Worm (Caenorhabditis elegans) whole organism, late embryonic: Measurements from ENCODE around the gene pgl-2.

Source experiments
- C08G9.2 ChIP-seq: sonication (generic microtip); optimal IDR thresholded peaks from 2 replicates; lab custom pipeline; 2016; ENCODE audit warnings: mild to moderate bottlenecking, missing genetic modification characterization, moderate library complexity, missing compliant biosample characterization
- C38D4.7 ChIP-seq: fragments of 200-800 bp; sonication (Bioruptor generic); optimal IDR thresholded peaks from 2 replicates; lab custom pipeline; 2018; ENCODE audit warnings: mild to moderate bottlenecking, missing genetic modification characterization, moderate library complexity, missing compliant biosample characterization
- F13H6.1 ChIP-seq: sonication (generic microtip); optimal IDR thresholded peaks from 2 replicates; lab custom pipeline; 2016; ENCODE audit warnings: missing genetic modification characterization, missing compliant biosample characterization
- K02D7.2 ChIP-seq: sonication (generic microtip); optimal IDR thresholded peaks from 2 replicates; lab custom pipeline; 2017; ENCODE audit warnings: mild to moderate bottlenecking, missing genetic modification characterization, missing compliant biosample characterization
- Y22D7AL.16 ChIP-seq: sonication (generic microtip); optimal IDR thresholded peaks from 2 replicates; lab custom pipeline; 2016; ENCODE audit warnings: missing genetic modification characterization, missing compliant biosample characterization
- ceh-14 ChIP-seq: sonication (generic microtip); optimal IDR thresholded peaks from 2 replicates; lab custom pipeline; 2016; ENCODE audit warnings: missing genotype, missing genetic modification characterization, missing compliant biosample characterization
- ceh-18 ChIP-seq: sonication (generic microtip); optimal IDR thresholded peaks from 2 replicates; lab custom pipeline; 2016; ENCODE audit warnings: missing genetic modification characterization, missing compliant biosample characterization
- ceh-19 ChIP-seq: fragments of 200-800 bp; sonication (Bioruptor generic); optimal IDR thresholded peaks from 2 replicates; lab custom pipeline; 2018; ENCODE audit warnings: mild to moderate bottlenecking, missing genetic modification characterization, missing compliant biosample characterization
- ceh-2 ChIP-seq: sonication (generic microtip); optimal IDR thresholded peaks from 2 replicates; lab custom pipeline; 2016; ENCODE audit warnings: missing genotype, missing genetic modification characterization, missing compliant biosample characterization
- ceh-22 ChIP-seq: sonication (generic microtip); optimal IDR thresholded peaks from 2 replicates; lab custom pipeline; 2017; ENCODE audit warnings: missing biosample characterization, missing genetic modification characterization
- ceh-24 ChIP-seq: sonication (generic microtip); optimal IDR thresholded peaks from 2 replicates; lab custom pipeline; 2016; ENCODE audit warnings: mild to moderate bottlenecking, missing genetic modification characterization, missing compliant biosample characterization
- ceh-30 ChIP-seq: fragments of 150-350 bp; optimal IDR thresholded peaks from 2 replicates; lab custom pipeline; 2014; ENCODE audit warnings: missing biosample characterization, missing genetic modification characterization
- ceh-31 ChIP-seq: sonication (generic microtip); optimal IDR thresholded peaks from 2 replicates; lab custom pipeline; 2016; ENCODE audit warnings: missing genetic modification characterization, missing compliant biosample characterization
- ceh-34 ChIP-seq: sonication (generic microtip); optimal IDR thresholded peaks from 2 replicates; lab custom pipeline; 2016; ENCODE audit warnings: mild to moderate bottlenecking, missing genetic modification characterization, missing compliant biosample characterization
- ceh-45 ChIP-seq: fragments of 200-800 bp; sonication (Bioruptor generic); IDR thresholded peaks from 2 replicates; pipeline ENCODE4 v1.3.6; 2022; ENCODE audit warnings: missing genetic modification reagents, missing genetic modification characterization, missing compliant biosample characterization
- ceh-48 ChIP-seq: sonication (generic microtip); optimal IDR thresholded peaks from 2 replicates; lab custom pipeline; 2016; ENCODE audit warnings: missing genetic modification characterization, inconsistent platforms, missing compliant biosample characterization
- ceh-9 ChIP-seq: sonication (generic microtip); optimal IDR thresholded peaks from 2 replicates; lab custom pipeline; 2016; ENCODE audit warnings: mild to moderate bottlenecking, missing genetic modification characterization, inconsistent platforms, missing compliant biosample characterization
- che-1 ChIP-seq: sonication (generic microtip); optimal IDR thresholded peaks from 2 replicates; lab custom pipeline; 2016; ENCODE audit warnings: mild to moderate bottlenecking, missing genetic modification characterization, missing compliant biosample characterization
- dmd-4 ChIP-seq: sonication (generic microtip); optimal IDR thresholded peaks from 2 replicates; lab custom pipeline; 2016; ENCODE audit warnings: borderline replicate concordance, missing genetic modification characterization, missing compliant biosample characterization
- elt-2 ChIP-seq: sonication (generic microtip); optimal IDR thresholded peaks from 2 replicates; lab custom pipeline; 2016; ENCODE audit warnings: missing genetic modification reagents, missing genetic modification characterization, missing compliant biosample characterization
- ets-4 ChIP-seq: sonication (generic microtip); optimal IDR thresholded peaks from 2 replicates; lab custom pipeline; 2016; ENCODE audit warnings: missing genetic modification characterization, missing compliant biosample characterization
- hlh-30 ChIP-seq: sonication (generic microtip); optimal IDR thresholded peaks from 2 replicates; lab custom pipeline; 2017; ENCODE audit warnings: antibody characterized with exemption, missing genetic modification characterization, missing compliant biosample characterization; ENCODE audit not compliant: insufficient read depth
- hlh-6 ChIP-seq: sonication (generic microtip); optimal IDR thresholded peaks from 2 replicates; lab custom pipeline; 2016; ENCODE audit warnings: missing genotype, missing genetic modification characterization, missing compliant biosample characterization
- hlh-8 ChIP-seq: sonication (generic microtip); optimal IDR thresholded peaks from 2 replicates; lab custom pipeline; 2016; ENCODE audit warnings: missing genotype, missing genetic modification characterization, missing compliant biosample characterization
- lim-6 ChIP-seq: sonication (generic microtip); optimal IDR thresholded peaks from 2 replicates; lab custom pipeline; 2016; ENCODE audit warnings: missing genetic modification characterization, missing compliant biosample characterization
- lin-11 ChIP-seq: fragments of 200-800 bp; sonication (Bioruptor generic); optimal IDR thresholded peaks from 2 replicates; lab custom pipeline; 2018; ENCODE audit warnings: mild to moderate bottlenecking, missing genetic modification characterization, missing compliant biosample characterization
- madf-2 ChIP-seq: sonication (generic microtip); optimal IDR thresholded peaks from 2 replicates; lab custom pipeline; 2017; ENCODE audit warnings: missing genetic modification characterization, missing compliant biosample characterization
- nfya-1 ChIP-seq: sonication (generic microtip); optimal IDR thresholded peaks from 2 replicates; lab custom pipeline; 2017; ENCODE audit warnings: missing genetic modification characterization, mild to moderate bottlenecking, missing compliant biosample characterization, antibody characterized with exemption, moderate library complexity
- nhr-11 ChIP-seq: fragments of 150-350 bp; optimal IDR thresholded peaks from 2 replicates; lab custom pipeline; 2014; ENCODE audit warnings: missing biosample characterization, missing genetic modification characterization
- nhr-232 ChIP-seq: sonication (generic microtip); optimal IDR thresholded peaks from 2 replicates; lab custom pipeline; 2016; ENCODE audit warnings: missing genetic modification characterization, missing compliant biosample characterization
- npax-4 ChIP-seq: sonication (generic microtip); optimal IDR thresholded peaks from 2 replicates; lab custom pipeline; 2016; ENCODE audit warnings: missing genetic modification characterization, missing compliant biosample characterization
- pag-3 ChIP-seq: sonication (generic microtip); optimal IDR thresholded peaks from 2 replicates; lab custom pipeline; 2016; ENCODE audit warnings: missing compliant biosample characterization, missing genetic modification characterization, borderline replicate concordance
- pat-9 ChIP-seq: fragments of 200-800 bp; sonication (Bioruptor generic); optimal IDR thresholded peaks from 2 replicates; lab custom pipeline; 2018; ENCODE audit warnings: mild to moderate bottlenecking, missing genetic modification characterization, moderate library complexity, missing compliant biosample characterization
- pha-2 ChIP-seq: sonication (generic microtip); optimal IDR thresholded peaks from 2 replicates; lab custom pipeline; 2017; ENCODE audit warnings: mild to moderate bottlenecking, missing genetic modification characterization, missing compliant biosample characterization
- pros-1 ChIP-seq: fragments of 150-350 bp; optimal IDR thresholded peaks from 2 replicates; lab custom pipeline; 2014; ENCODE audit warnings: missing biosample characterization, missing genetic modification reagents, missing genetic modification characterization
- sox-2 ChIP-seq: fragments of 200-800 bp; sonication (Bioruptor generic); IDR thresholded peaks from 2 replicates; pipeline ENCODE4 v1.3.6; 2022; ENCODE audit warnings: missing genetic modification reagents, missing genetic modification characterization, missing compliant biosample characterization
- syd-9 ChIP-seq: sonication (generic microtip); optimal IDR thresholded peaks from 2 replicates; lab custom pipeline; 2016; ENCODE audit warnings: mild to moderate bottlenecking, missing genetic modification characterization, moderate library complexity, missing compliant biosample characterization
- tbx-2 ChIP-seq: sonication (generic microtip); optimal IDR thresholded peaks from 2 replicates; lab custom pipeline; 2016; ENCODE audit warnings: missing genetic modification characterization, missing compliant biosample characterization
- tbx-7 ChIP-seq: sonication (generic microtip); optimal IDR thresholded peaks from 2 replicates; lab custom pipeline; 2016; ENCODE audit warnings: missing genotype, missing genetic modification characterization, missing compliant biosample characterization
- unc-3 ChIP-seq, 2 experiments: fragments of 200-800 bp in 1 of 2; sonication (Bioruptor generic) in 1 of 2; sonication (generic microtip) in 1 of 2; conservative IDR thresholded peaks in 1 of 2; optimal IDR thresholded peaks in 1 of 2; 2 replicates each; pipeline versions ENCODE4 v1.3.6 to Lab custom; 2016 to 2022; ENCODE audit warnings: missing compliant biosample characterization in 2 of 2, missing genetic modification characterization in 2 of 2, missing genetic modification reagents in 1 of 2
- unc-42 ChIP-seq: sonication (generic microtip); optimal IDR thresholded peaks from 2 replicates; lab custom pipeline; 2016; ENCODE audit warnings: missing genotype, missing genetic modification characterization, missing compliant biosample characterization

pgl-2 gene

ce11 chrIII:8700289-8700957, 25.2 kb upstream of the pgl-2 start, which contains the start of the genes sdz-1 and vps-33.1 (continued):
- TF ChIP-seq ceh-31 (tag; lab: Kevin White, UChicago), result peak; percentile 70
- no peak for TF ChIP-seq pha-2
- TF ChIP-seq ceh-19 (GFP tag; lab: Kevin White, UChicago), result no peak
- TF ChIP-seq C08G9.2 (tag; lab: Kevin White, UChicago), result peak; percentile 71
- no peak for TF ChIP-seq dmd-4 (tag; lab: Kevin White, UChicago)
- TF ChIP-seq sox-2, result no peak
- TF ChIP-seq F13H6.1, result no peak
- no peak for TF ChIP-seq ceh-45 (GFP tag; lab: Robert Waterston, UW)
- TF ChIP-seq madf-2 (tag; lab: Kevin White, UChicago), result no peak
- no peak for TF ChIP-seq unc-3 (GFP tag; conservative IDR thresholded peaks at IDR 0.05; lab: Robert Waterston, UW)
- no peak for TF ChIP-seq unc-3 (tag; optimal IDR thresholded peaks at IDR 0.05; lab: Kevin White, UChicago)
- peak; percentile 52 for TF ChIP-seq tbx-7
- TF ChIP-seq unc-42 (tag; lab: Kevin White, UChicago), result peak; percentile 15
- no peak for TF ChIP-seq pros-1
- no peak for TF ChIP-seq syd-9 (tag; lab: Kevin White, UChicago)
- no peak for TF ChIP-seq K02D7.2 (tag; lab: Kevin White, UChicago)
- peak; percentile 6 for TF ChIP-seq hlh-30 (tag; lab: Kevin White, UChicago)
- TF ChIP-seq nhr-232 (tag; lab: Kevin White, UChicago), result no peak
- TF ChIP-seq che-1 (tag; lab: Kevin White, UChicago), result no peak
- TF ChIP-seq npax-4 (tag; lab: Kevin White, UChicago), result no peak
- TF ChIP-seq nhr-11 (tag; lab: Kevin White, UChicago), result no peak
- TF ChIP-seq lin-11 (tag; lab: Kevin White, UChicago), result no peak
- TF ChIP-seq ceh-24 (tag; lab: Kevin White, UChicago), result no peak
- TF ChIP-seq ceh-9 (tag; lab: Kevin White, UChicago), result no peak
- no peak for TF ChIP-seq ceh-48 (tag; lab: Kevin White, UChicago)
- TF ChIP-seq lim-6 (tag; lab: Kevin White, UChicago), result no peak
- TF ChIP-seq ceh-22, result no peak
- no peak for TF ChIP-seq hlh-6
- TF ChIP-seq tbx-2, result peak; percentile 6
- TF ChIP-seq ets-4, result peak; percentile 65
- peak; percentile 49 for TF ChIP-seq ceh-2
- no peak for TF ChIP-seq Y22D7AL.16 (tag; lab: Kevin White, UChicago)
- peak; percentile 35 for TF ChIP-seq hlh-8 (tag; lab: Kevin White, UChicago)
- no peak for TF ChIP-seq ceh-34

ce11 chrIII:8697268-8697907, 22.2 kb upstream of the pgl-2 start:
- TF ChIP-seq lim-6 (tag; lab: Kevin White, UChicago), result no peak
- TF ChIP-seq ceh-24 (tag; lab: Kevin White, UChicago), result no peak
- no peak for TF ChIP-seq ceh-9 (tag; lab: Kevin White, UChicago)
- no peak for TF ChIP-seq pag-3 (tag; lab: Kevin White, UChicago)
- TF ChIP-seq ceh-14 (tag; lab: Kevin White, UChicago), result no peak
- no peak for TF ChIP-seq pat-9 (tag; lab: Kevin White, UChicago)
- TF ChIP-seq C08G9.2 (tag; lab: Kevin White, UChicago), result no peak
- no peak for TF ChIP-seq ceh-18 (tag; lab: Kevin White, UChicago)
- no peak for TF ChIP-seq lin-11 (tag; lab: Kevin White, UChicago)
- no peak for TF ChIP-seq syd-9 (tag; lab: Kevin White, UChicago)
- TF ChIP-seq ceh-30 (tag; lab: Kevin White, UChicago), result no peak
- TF ChIP-seq C38D4.7, result no peak
- no peak for TF ChIP-seq tbx-2
- TF ChIP-seq nfya-1 (tag; lab: Kevin White, UChicago), result no peak
- TF ChIP-seq ceh-22, result no peak
- TF ChIP-seq ceh-45 (GFP tag; lab: Robert Waterston, UW), result no peak
- no peak for TF ChIP-seq Y22D7AL.16 (tag; lab: Kevin White, UChicago)
- no peak for TF ChIP-seq elt-2 (tag; lab: Kevin White, UChicago)
- no peak for TF ChIP-seq nhr-232 (tag; lab: Kevin White, UChicago)
